Fruit fly (Drosophila melanogaster): ENCODE measurements around the gene mRpL44.
A peak's percentile ranks its signal among the peaks of the same experiment; 100 is the strongest.

mRpL44 gene

DNA sequence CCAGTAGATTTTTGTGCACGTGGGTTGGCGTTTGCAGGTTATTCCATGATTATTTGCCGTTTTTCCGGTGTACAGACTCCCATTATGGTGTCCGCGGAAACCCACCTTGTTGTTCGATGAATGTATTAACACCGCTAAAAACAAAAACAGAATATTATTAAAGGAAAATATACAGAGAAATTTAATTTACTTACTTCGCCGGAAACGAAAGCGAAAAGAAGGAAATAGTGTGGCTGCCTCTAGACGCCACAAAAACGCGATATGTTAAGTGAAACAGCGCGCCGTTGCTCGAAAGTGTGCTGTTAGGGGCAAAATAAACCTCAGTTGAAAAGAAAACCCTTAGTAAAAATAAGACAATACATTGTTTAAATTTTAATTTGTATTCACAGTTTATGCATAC is 3.6 kb downstream of the mRpL44 start, which contains the start of gene RpL35A:
Gene RpL35A (minus strand): TSS at position 227 of the 400 bp plus-strand sequence.
- TF ChIP-seq CTCF (optimal IDR thresholded peaks at IDR 0.05) (peak in 1 of 2 experiments; percentile 58), CG8478 (optimal IDR thresholded peaks at IDR 0.05) (no peak)

DNA sequence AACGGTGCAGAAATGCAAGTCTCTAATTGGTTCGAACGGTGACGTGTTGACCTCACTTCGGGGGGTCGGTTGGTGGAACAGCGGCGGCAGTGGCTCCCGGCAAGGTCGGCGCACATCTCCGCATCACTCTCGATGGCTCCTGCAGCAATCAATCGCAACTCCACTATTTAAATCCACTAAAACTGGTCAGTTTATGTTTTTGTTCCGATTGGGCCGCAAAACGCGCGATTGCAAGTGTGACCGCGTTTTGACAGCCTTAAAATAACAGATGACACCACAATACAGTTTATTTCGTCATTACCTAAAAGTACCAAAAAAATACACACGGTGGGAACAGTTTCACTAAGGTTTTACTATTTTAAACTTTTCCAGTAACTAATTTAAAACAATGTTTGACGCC is 6.0 kb downstream of the mRpL44 start, which contains the start of gene PEK:
Gene PEK (minus strand): TSS at position 273 of the 400 bp plus-strand sequence.
- TF ChIP-seq CTCF (optimal IDR thresholded peaks at IDR 0.05) (no peak), CG8478 (optimal IDR thresholded peaks at IDR 0.05) (no peak)

DNA sequence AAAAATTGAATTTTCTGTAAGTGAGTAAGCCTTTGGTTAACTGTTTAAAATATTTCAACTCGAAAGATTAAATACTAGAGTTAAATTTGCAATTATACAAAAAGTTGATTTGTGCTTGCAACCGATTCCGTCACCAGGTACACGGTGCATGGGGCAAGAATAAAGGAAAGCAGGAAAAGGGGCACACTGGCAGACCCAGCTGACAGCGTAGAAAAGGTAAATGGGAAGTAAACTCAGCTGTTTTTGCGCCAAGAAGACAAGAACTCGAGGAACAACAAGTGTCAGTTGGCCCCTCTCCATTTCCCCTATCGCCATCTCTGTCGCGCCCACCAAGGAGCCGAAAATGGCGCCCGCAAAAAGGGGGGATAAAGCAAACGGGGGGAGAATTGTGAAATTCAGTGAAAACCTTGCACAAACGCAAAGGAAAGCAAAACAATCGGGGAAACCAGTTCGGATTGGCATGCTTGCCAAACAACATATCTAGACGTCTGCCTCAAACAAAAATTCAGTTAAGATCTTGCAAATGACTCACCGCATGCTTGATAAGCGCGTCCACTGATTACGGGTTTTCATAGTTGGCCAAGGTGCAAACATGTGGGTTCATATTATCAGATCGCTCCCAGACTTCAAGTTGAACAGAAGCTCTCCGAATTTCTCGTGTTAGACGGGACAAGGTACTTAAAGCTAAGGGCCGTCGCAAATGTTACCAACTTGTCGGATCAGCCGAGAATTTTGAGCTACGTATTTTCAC is 7.1 kb downstream of the mRpL44 start:
- TF ChIP-seq CG8478 (optimal IDR thresholded peaks at IDR 0.05) (no peak), CTCF (optimal IDR thresholded peaks at IDR 0.05) (no peak)

DNA sequence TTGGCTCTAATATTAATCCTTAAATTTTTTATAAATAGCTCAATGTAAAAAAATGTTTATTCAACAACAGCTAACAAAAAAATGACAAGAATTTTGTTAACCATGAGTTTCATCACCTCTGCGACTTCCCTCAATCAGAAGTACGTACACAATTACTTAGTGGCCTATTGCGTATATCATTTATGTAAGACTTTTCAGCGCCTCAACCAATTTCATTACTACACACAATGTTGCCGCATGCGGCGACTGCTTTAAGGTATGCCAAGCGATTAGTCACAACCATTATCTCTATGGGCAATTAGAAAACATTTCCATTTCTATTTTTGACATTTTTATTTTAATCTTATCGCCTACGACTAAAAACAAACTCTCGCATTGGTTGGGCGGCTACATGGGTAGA is 11.8 kb downstream of the mRpL44 start:
- TF ChIP-seq CG8478 (optimal IDR thresholded peaks at IDR 0.05) (no peak), CTCF (optimal IDR thresholded peaks at IDR 0.05) (no peak)

DNA sequence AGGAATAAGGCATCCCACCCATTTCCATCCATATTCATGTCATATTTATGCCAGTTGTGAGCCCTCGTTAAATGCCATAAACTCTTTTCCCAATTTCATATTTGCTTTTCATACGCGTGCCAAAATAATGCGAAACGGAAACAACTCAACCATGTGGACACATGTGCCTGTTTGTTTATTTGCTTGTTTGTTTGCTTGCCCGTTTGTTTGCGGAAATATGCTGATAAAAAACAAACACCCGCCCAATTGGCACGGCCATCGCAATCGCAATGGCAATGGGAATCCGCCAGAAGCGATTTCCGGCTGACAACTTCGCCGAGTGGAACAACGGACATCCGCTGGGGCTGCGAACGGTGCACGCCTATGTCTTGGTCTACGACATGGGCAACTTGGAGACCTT is 16.1 kb downstream of the mRpL44 start:
- no peak for TF ChIP-seq CTCF (optimal IDR thresholded peaks at IDR 0.05)
- no peak for TF ChIP-seq CG8478 (optimal IDR thresholded peaks at IDR 0.05)

DNA sequence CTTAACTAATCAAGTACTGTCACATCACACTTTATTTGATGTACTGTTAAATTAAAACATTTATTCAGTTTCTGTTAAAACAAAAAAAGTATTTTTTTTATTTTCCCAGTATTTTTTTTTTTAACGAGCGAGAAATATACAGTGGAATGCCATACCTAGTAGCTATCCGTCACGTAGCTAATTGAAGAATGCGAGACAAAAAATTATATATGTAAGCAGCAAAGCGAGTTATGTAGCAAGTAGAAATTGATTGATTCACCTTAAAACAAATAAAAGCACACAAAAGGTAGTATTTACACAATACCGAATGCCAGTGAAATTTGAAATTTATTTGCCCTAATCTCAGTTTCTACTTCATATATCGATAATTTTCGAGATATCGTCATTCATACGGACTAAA is 31.7 kb downstream of the mRpL44 start:
- TF ChIP-seq CG8478 (optimal IDR thresholded peaks at IDR 0.05) = no peak
- TF ChIP-seq CTCF (optimal IDR thresholded peaks at IDR 0.05) = no peak

DNA sequence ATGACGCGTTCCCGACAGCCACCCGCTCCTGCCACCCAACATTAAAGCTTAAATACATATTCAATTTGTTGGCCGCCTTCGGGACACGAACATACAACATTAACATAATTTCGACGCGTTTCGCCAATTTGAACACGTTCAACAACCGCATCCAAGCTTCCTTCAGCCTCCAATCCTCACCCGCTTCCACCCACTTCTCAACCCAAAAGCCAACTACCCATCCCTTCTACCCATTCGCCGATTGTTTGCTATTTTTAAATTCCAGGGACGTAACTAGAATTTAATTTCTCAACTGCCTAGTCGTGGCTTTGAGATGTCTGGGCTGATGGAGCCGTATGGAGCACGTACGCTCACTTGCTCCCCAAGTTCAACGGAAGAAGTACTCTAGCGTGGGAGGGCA is 40.6 kb downstream of the mRpL44 start:
- no peak for TF ChIP-seq CG8478 (optimal IDR thresholded peaks at IDR 0.05)
- TF ChIP-seq CTCF (optimal IDR thresholded peaks at IDR 0.05) = no peak

DNA sequence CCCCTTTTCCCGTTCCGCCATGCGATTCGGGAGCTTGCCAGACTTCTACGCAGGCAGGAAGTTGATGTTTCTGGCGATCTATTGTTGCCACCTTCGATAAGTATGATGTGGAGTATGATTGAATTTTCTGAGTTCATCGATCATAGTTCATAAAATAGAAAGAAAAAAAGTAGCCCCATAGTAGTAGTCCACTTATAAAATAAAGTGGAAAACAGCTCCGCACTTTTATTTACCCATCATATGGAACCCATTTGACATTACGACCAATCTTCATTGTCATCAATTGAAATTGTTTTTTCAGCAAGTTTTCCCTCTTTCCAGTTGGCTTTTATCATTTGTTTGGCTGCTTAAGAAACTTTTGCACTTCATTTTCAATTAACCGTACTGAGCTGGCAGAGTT is 43.3 kb downstream of the mRpL44 start, which contains the start of gene CG12147:
Gene CG12147 (minus strand): TSS at position 101 of the 400 bp plus-strand sequence.
- TF ChIP-seq CG8478 (optimal IDR thresholded peaks at IDR 0.05) (no peak), CTCF (optimal IDR thresholded peaks at IDR 0.05) (no peak)

DNA sequence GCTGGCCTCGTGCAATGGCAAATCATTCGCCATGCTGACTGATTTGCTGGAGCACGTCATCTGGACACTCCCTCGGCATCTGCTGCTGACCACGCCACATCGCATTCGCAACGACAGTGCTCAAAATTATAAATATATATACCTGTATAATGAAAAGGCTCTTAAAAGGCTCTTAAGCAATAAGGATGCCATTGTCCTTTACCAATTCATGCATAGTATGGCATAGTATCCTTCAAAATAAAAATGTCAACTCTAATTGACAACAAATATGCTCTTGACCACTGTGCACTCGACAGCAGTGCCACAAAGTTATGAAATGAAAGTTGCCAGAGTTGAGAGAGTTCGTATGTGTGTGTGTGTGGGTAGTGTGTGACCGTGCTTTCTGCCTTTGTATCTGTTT is 48.3 kb downstream of the mRpL44 start:
- TF ChIP-seq CTCF (optimal IDR thresholded peaks at IDR 0.05) (no peak), CG8478 (optimal IDR thresholded peaks at IDR 0.05) (no peak)

DNA sequence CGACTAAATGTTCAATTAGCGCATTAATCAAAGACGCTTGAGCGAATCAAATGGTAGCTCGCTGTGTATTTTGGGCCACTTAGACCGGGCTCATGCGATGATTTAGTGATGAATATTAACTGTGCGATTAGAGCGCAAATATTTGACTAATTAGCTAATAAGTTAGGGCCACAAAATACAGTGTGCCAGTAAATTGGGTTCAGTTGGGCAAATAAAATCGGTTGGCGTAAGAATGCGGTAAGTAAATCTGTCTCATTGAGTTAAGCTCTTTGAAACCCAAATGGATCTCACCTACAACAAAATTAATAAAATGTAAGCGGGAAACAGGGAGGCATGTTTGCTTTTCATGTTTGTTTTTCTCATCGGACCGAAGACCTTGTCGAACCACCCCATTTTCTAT is 50.0 kb downstream of the mRpL44 start:
- TF ChIP-seq CTCF (optimal IDR thresholded peaks at IDR 0.05) (no peak), CG8478 (optimal IDR thresholded peaks at IDR 0.05) (no peak)

Measured in S2 (cell line).